Worm (Caenorhabditis elegans) whole organism, late embryonic: ENCODE results near the gene nas-31.
A peak's percentile ranks its signal among the peaks of the same experiment; 100 is the strongest.

Experiments used
- C08G9.2 ChIP-seq: sonication (generic microtip); optimal IDR thresholded peaks from 2 replicates; lab custom pipeline; 2016; ENCODE audit warnings: mild to moderate bottlenecking, missing genetic modification characterization, moderate library complexity, missing compliant biosample characterization
- C38D4.7 ChIP-seq: fragments of 200-800 bp; sonication (Bioruptor generic); optimal IDR thresholded peaks from 2 replicates; lab custom pipeline; 2018; ENCODE audit warnings: mild to moderate bottlenecking, missing genetic modification characterization, moderate library complexity, missing compliant biosample characterization
- K09A11.1 ChIP-seq: sonication (generic microtip); optimal IDR thresholded peaks from 2 replicates; lab custom pipeline; 2017; ENCODE audit warnings: antibody characterized with exemption, mild to moderate bottlenecking, missing genetic modification characterization, missing compliant biosample characterization; ENCODE audit not compliant: insufficient read depth
- Y22D7AL.16 ChIP-seq: sonication (generic microtip); optimal IDR thresholded peaks from 2 replicates; lab custom pipeline; 2016; ENCODE audit warnings: missing genetic modification characterization, missing compliant biosample characterization
- ceh-14 ChIP-seq: sonication (generic microtip); optimal IDR thresholded peaks from 2 replicates; lab custom pipeline; 2016; ENCODE audit warnings: missing genotype, missing genetic modification characterization, missing compliant biosample characterization
- ceh-18 ChIP-seq: sonication (generic microtip); optimal IDR thresholded peaks from 2 replicates; lab custom pipeline; 2016; ENCODE audit warnings: missing genetic modification characterization, missing compliant biosample characterization
- ceh-19 ChIP-seq: fragments of 200-800 bp; sonication (Bioruptor generic); optimal IDR thresholded peaks from 2 replicates; lab custom pipeline; 2018; ENCODE audit warnings: mild to moderate bottlenecking, missing genetic modification characterization, missing compliant biosample characterization
- ceh-2 ChIP-seq: sonication (generic microtip); optimal IDR thresholded peaks from 2 replicates; lab custom pipeline; 2016; ENCODE audit warnings: missing genotype, missing genetic modification characterization, missing compliant biosample characterization
- ceh-24 ChIP-seq: sonication (generic microtip); optimal IDR thresholded peaks from 2 replicates; lab custom pipeline; 2016; ENCODE audit warnings: mild to moderate bottlenecking, missing genetic modification characterization, missing compliant biosample characterization
- ceh-30 ChIP-seq: fragments of 150-350 bp; optimal IDR thresholded peaks from 2 replicates; lab custom pipeline; 2014; ENCODE audit warnings: missing biosample characterization, missing genetic modification characterization
- ceh-31 ChIP-seq: sonication (generic microtip); optimal IDR thresholded peaks from 2 replicates; lab custom pipeline; 2016; ENCODE audit warnings: missing genetic modification characterization, missing compliant biosample characterization
- ceh-34 ChIP-seq: sonication (generic microtip); optimal IDR thresholded peaks from 2 replicates; lab custom pipeline; 2016; ENCODE audit warnings: mild to moderate bottlenecking, missing genetic modification characterization, missing compliant biosample characterization
- ceh-9 ChIP-seq: sonication (generic microtip); optimal IDR thresholded peaks from 2 replicates; lab custom pipeline; 2016; ENCODE audit warnings: mild to moderate bottlenecking, missing genetic modification characterization, inconsistent platforms, missing compliant biosample characterization
- che-1 ChIP-seq: sonication (generic microtip); optimal IDR thresholded peaks from 2 replicates; lab custom pipeline; 2016; ENCODE audit warnings: mild to moderate bottlenecking, missing genetic modification characterization, missing compliant biosample characterization
- dmd-4 ChIP-seq: sonication (generic microtip); optimal IDR thresholded peaks from 2 replicates; lab custom pipeline; 2016; ENCODE audit warnings: borderline replicate concordance, missing genetic modification characterization, missing compliant biosample characterization
- dve-1 ChIP-seq: sonication (generic microtip); optimal IDR thresholded peaks from 2 replicates; lab custom pipeline; 2017; ENCODE audit warnings: antibody characterized with exemption, mild to moderate bottlenecking, missing genetic modification characterization, missing compliant biosample characterization
- elt-2 ChIP-seq: sonication (generic microtip); optimal IDR thresholded peaks from 2 replicates; lab custom pipeline; 2016; ENCODE audit warnings: missing genetic modification reagents, missing genetic modification characterization, missing compliant biosample characterization
- ets-4 ChIP-seq: sonication (generic microtip); optimal IDR thresholded peaks from 2 replicates; lab custom pipeline; 2016; ENCODE audit warnings: missing genetic modification characterization, missing compliant biosample characterization
- fax-1 ChIP-seq: sonication (generic microtip); optimal IDR thresholded peaks from 2 replicates; lab custom pipeline; 2016; ENCODE audit warnings: missing genotype, missing genetic modification characterization, missing compliant biosample characterization
- fkh-6 ChIP-seq: sonication (generic microtip); optimal IDR thresholded peaks from 2 replicates; lab custom pipeline; 2016; ENCODE audit warnings: missing genetic modification characterization, missing compliant biosample characterization
- gmeb-2 ChIP-seq: sonication (generic microtip); optimal IDR thresholded peaks from 2 replicates; lab custom pipeline; 2016; ENCODE audit warnings: missing genetic modification characterization, inconsistent platforms, missing compliant biosample characterization
- hlh-13 ChIP-seq: fragments of 200-800 bp; sonication (Bioruptor generic); optimal IDR thresholded peaks from 2 replicates; lab custom pipeline; 2018; ENCODE audit warnings: mild to moderate bottlenecking, missing genetic modification characterization, missing compliant biosample characterization
- hlh-30 ChIP-seq: sonication (generic microtip); optimal IDR thresholded peaks from 2 replicates; lab custom pipeline; 2017; ENCODE audit warnings: antibody characterized with exemption, missing genetic modification characterization, missing compliant biosample characterization; ENCODE audit not compliant: insufficient read depth
- hlh-6 ChIP-seq: sonication (generic microtip); optimal IDR thresholded peaks from 2 replicates; lab custom pipeline; 2016; ENCODE audit warnings: missing genotype, missing genetic modification characterization, missing compliant biosample characterization
- hlh-8 ChIP-seq: sonication (generic microtip); optimal IDR thresholded peaks from 2 replicates; lab custom pipeline; 2016; ENCODE audit warnings: missing genotype, missing genetic modification characterization, missing compliant biosample characterization
- lim-6 ChIP-seq: sonication (generic microtip); optimal IDR thresholded peaks from 2 replicates; lab custom pipeline; 2016; ENCODE audit warnings: missing genetic modification characterization, missing compliant biosample characterization
- mec-3 ChIP-seq: sonication (generic microtip); optimal IDR thresholded peaks from 2 replicates; lab custom pipeline; 2016; ENCODE audit warnings: borderline replicate concordance, missing genetic modification characterization, missing compliant biosample characterization
- nfya-1 ChIP-seq: sonication (generic microtip); optimal IDR thresholded peaks from 2 replicates; lab custom pipeline; 2017; ENCODE audit warnings: missing genetic modification characterization, mild to moderate bottlenecking, missing compliant biosample characterization, antibody characterized with exemption, moderate library complexity
- npax-4 ChIP-seq: sonication (generic microtip); optimal IDR thresholded peaks from 2 replicates; lab custom pipeline; 2016; ENCODE audit warnings: missing genetic modification characterization, missing compliant biosample characterization
- pat-9 ChIP-seq: fragments of 200-800 bp; sonication (Bioruptor generic); optimal IDR thresholded peaks from 2 replicates; lab custom pipeline; 2018; ENCODE audit warnings: mild to moderate bottlenecking, missing genetic modification characterization, moderate library complexity, missing compliant biosample characterization
- pax-1 ChIP-seq: fragments of 150-350 bp; optimal IDR thresholded peaks from 2 replicates; lab custom pipeline; 2014; ENCODE audit warnings: missing biosample characterization, missing genetic modification characterization
- pha-2 ChIP-seq: sonication (generic microtip); optimal IDR thresholded peaks from 2 replicates; lab custom pipeline; 2017; ENCODE audit warnings: mild to moderate bottlenecking, missing genetic modification characterization, missing compliant biosample characterization
- pha-4 ChIP-seq: fragments of 150-350 bp; optimal IDR thresholded peaks from 2 replicates; lab custom pipeline; 2018; ENCODE audit warnings: missing biosample characterization, missing genetic modification reagents, missing genetic modification characterization
- pqm-1 ChIP-seq: sonication (generic microtip); optimal IDR thresholded peaks from 2 replicates; lab custom pipeline; 2016; ENCODE audit warnings: missing genetic modification characterization, missing compliant biosample characterization
- pros-1 ChIP-seq: fragments of 150-350 bp; optimal IDR thresholded peaks from 2 replicates; lab custom pipeline; 2014; ENCODE audit warnings: missing biosample characterization, missing genetic modification reagents, missing genetic modification characterization
- ref-2 ChIP-seq: sonication (generic microtip); optimal IDR thresholded peaks from 2 replicates; lab custom pipeline; 2016; ENCODE audit warnings: missing genetic modification characterization, missing compliant biosample characterization
- rnt-1 ChIP-seq: sonication (generic microtip); optimal IDR thresholded peaks from 2 replicates; lab custom pipeline; 2016; ENCODE audit warnings: missing genetic modification characterization, missing compliant biosample characterization
- sox-2 ChIP-seq: fragments of 200-800 bp; sonication (Bioruptor generic); IDR thresholded peaks from 2 replicates; pipeline ENCODE4 v1.3.6; 2022; ENCODE audit warnings: missing genetic modification reagents, missing genetic modification characterization, missing compliant biosample characterization
- sox-4 ChIP-seq: sonication (generic microtip); optimal IDR thresholded peaks from 2 replicates; lab custom pipeline; 2017; ENCODE audit warnings: mild to moderate bottlenecking, missing genetic modification characterization, inconsistent platforms, missing compliant biosample characterization
- syd-9 ChIP-seq: sonication (generic microtip); optimal IDR thresholded peaks from 2 replicates; lab custom pipeline; 2016; ENCODE audit warnings: mild to moderate bottlenecking, missing genetic modification characterization, moderate library complexity, missing compliant biosample characterization
- tbx-2 ChIP-seq: sonication (generic microtip); optimal IDR thresholded peaks from 2 replicates; lab custom pipeline; 2016; ENCODE audit warnings: missing genetic modification characterization, missing compliant biosample characterization
- tbx-7 ChIP-seq: sonication (generic microtip); optimal IDR thresholded peaks from 2 replicates; lab custom pipeline; 2016; ENCODE audit warnings: missing genotype, missing genetic modification characterization, missing compliant biosample characterization
- unc-42 ChIP-seq: sonication (generic microtip); optimal IDR thresholded peaks from 2 replicates; lab custom pipeline; 2016; ENCODE audit warnings: missing genotype, missing genetic modification characterization, missing compliant biosample characterization
- unc-55 ChIP-seq: sonication (generic microtip); optimal IDR thresholded peaks from 2 replicates; lab custom pipeline; 2017; ENCODE audit warnings: missing biosample characterization, missing genetic modification reagents, missing genetic modification characterization
- ztf-16 ChIP-seq: sonication (generic microtip); optimal IDR thresholded peaks from 2 replicates; lab custom pipeline; 2017; ENCODE audit warnings: missing genetic modification characterization, missing compliant biosample characterization

The nas-31 gene

ce11 chrV:10965501-10965900 lies 43.9 kb upstream of the nas-31 start, which contains the start of the genes ctf-4 and eef-1G:
ctf-4 (minus strand) TSS chrV:10965539.
eef-1G (plus strand) TSS chrV:10965719.
- TF ChIP-seq gmeb-2 (tag; lab: Kevin White, UChicago) (no peak), pha-4 (tag; lab: Kevin White, UChicago) (no peak), syd-9 (peak; percentile 25), ceh-2 (tag; lab: Kevin White, UChicago) (peak; percentile 18), C38D4.7 (no peak), hlh-13 (GFP tag; lab: Kevin White, UChicago) (no peak), ztf-16 (no peak), pros-1 (tag; lab: Kevin White, UChicago) (peak; percentile 5), tbx-7 (no peak), elt-2 (tag; lab: Kevin White, UChicago) (no peak), ceh-34 (tag; lab: Kevin White, UChicago) (peak; percentile 69), dve-1 (tag; lab: Kevin White, UChicago) (peak; percentile 85), dmd-4 (no peak), unc-42 (tag; lab: Kevin White, UChicago) (peak; percentile 52), mec-3 (tag; lab: Kevin White, UChicago) (no peak), fkh-6 (tag; lab: Kevin White, UChicago) (no peak), pqm-1 (peak; percentile 62), ref-2 (tag; lab: Kevin White, UChicago) (peak; percentile 72), che-1 (tag; lab: Kevin White, UChicago) (no peak), ets-4 (peak; percentile 29), Y22D7AL.16 (tag; lab: Kevin White, UChicago) (no peak), ceh-14 (tag; lab: Kevin White, UChicago) (peak; percentile 30), pax-1 (tag; lab: Kevin White, UChicago) (no peak), pha-2 (no peak), hlh-6 (tag; lab: Kevin White, UChicago) (no peak), sox-2 (GFP tag; lab: Robert Waterston, UW) (no peak), K09A11.1 (tag; lab: Kevin White, UChicago) (no peak), unc-55 (GFP tag; lab: Kevin White, UChicago) (peak; percentile 85), lim-6 (tag; lab: Kevin White, UChicago) (no peak), sox-4 (tag; lab: Kevin White, UChicago) (no peak), hlh-30 (tag; lab: Kevin White, UChicago) (peak; percentile 18), pat-9 (tag; lab: Kevin White, UChicago) (peak; percentile 41), hlh-8 (peak; percentile 28), ceh-19 (GFP tag; lab: Kevin White, UChicago) (no peak), ceh-24 (tag; lab: Kevin White, UChicago) (peak; percentile 18), ceh-31 (tag; lab: Kevin White, UChicago) (peak; percentile 64), nfya-1 (tag; lab: Kevin White, UChicago) (peak; percentile 88), ceh-9 (tag; lab: Kevin White, UChicago) (no peak), ceh-18 (tag; lab: Kevin White, UChicago) (peak; percentile 62), tbx-2 (tag; lab: Kevin White, UChicago) (peak; percentile 72), rnt-1 (tag; lab: Kevin White, UChicago) (peak; percentile 90), npax-4 (tag; lab: Kevin White, UChicago) (no peak)

DNA sequence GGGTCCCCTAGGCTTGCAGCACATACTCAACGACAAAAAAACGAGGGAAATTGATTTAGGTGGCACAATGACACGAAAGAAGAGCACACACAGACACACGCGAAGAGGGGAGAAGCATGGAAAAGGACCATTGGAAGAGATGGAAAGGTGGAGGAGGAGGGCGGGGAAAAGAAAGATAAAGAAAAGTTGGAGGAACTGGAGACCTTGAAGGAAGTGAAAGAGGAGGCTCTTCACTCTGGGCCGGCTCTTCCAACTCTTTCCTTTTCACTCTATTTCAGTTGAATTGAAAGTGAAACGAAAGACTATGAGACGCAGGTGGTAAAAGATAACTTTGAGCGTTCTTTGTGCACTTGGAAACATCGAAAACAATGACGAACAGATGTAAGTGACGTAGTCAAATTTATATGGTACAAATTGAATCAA lies 39.8 kb upstream of the nas-31 start:
- peak; percentile 48 for TF ChIP-seq rnt-1 (tag; lab: Kevin White, UChicago)
- TF ChIP-seq ceh-14 (tag; lab: Kevin White, UChicago): peak; percentile 75
- TF ChIP-seq ceh-34 (tag; lab: Kevin White, UChicago): peak; percentile 44
- TF ChIP-seq tbx-7: no peak
- peak; percentile 48 for TF ChIP-seq tbx-2 (tag; lab: Kevin White, UChicago)
- peak; percentile 25 for TF ChIP-seq ref-2 (tag; lab: Kevin White, UChicago)
- no peak for TF ChIP-seq ceh-30 (tag; lab: Kevin White, UChicago)
- TF ChIP-seq mec-3 (tag; lab: Kevin White, UChicago): peak; percentile 49
- TF ChIP-seq syd-9: no peak
- TF ChIP-seq fax-1: peak; percentile 27
- peak; percentile 94 for TF ChIP-seq unc-42 (tag; lab: Kevin White, UChicago)
- TF ChIP-seq nfya-1 (tag; lab: Kevin White, UChicago): peak; percentile 1
- peak; percentile 68 for TF ChIP-seq unc-55 (GFP tag; lab: Kevin White, UChicago)
- peak; percentile 93 for TF ChIP-seq ceh-18 (tag; lab: Kevin White, UChicago)
- peak; percentile 62 for TF ChIP-seq ceh-31 (tag; lab: Kevin White, UChicago)
- peak; percentile 22 for TF ChIP-seq C08G9.2 (tag; lab: Kevin White, UChicago)
